Worm (Caenorhabditis elegans) whole organism, L4 larva: ENCODE data around the gene shc-2.

ENCODE experiments used
- Y48G9A.11 ChIP-seq: fragments of 200-800 bp; sonication (Bioruptor generic); IDR thresholded peaks from 2 replicates; pipeline ENCODE4 v1.3.6; 2022; ENCODE audit warnings: missing genetic modification reagents, missing genetic modification characterization, missing compliant biosample characterization
- aly-2 ChIP-seq: sonication (generic microtip); optimal IDR thresholded peaks from 2 replicates; lab custom pipeline; 2018; ENCODE audit warnings: missing biosample characterization, missing genetic modification characterization
- ama-1 ChIP-seq: fragments of 150-350 bp; optimal IDR thresholded peaks from 2 replicates; lab custom pipeline; 2014; ENCODE audit warnings: inconsistent platforms, mixed read lengths
- ceh-20 ChIP-seq: fragments of 200-800 bp; sonication (Bioruptor generic); IDR thresholded peaks from 2 replicates; pipeline ENCODE4 v1.3.6; 2022; ENCODE audit warnings: missing genetic modification reagents, missing genetic modification characterization, missing compliant biosample characterization
- ces-1 ChIP-seq: fragments of 150-350 bp; sonication (generic microtip); optimal IDR thresholded peaks from 4 replicates; lab custom pipeline; 2014; ENCODE audit warnings: missing biosample characterization, missing genetic modification reagents, missing genetic modification characterization
- duxl-1 ChIP-seq: sonication (generic microtip); optimal IDR thresholded peaks from 2 replicates; lab custom pipeline; 2016; ENCODE audit warnings: mild to moderate bottlenecking, missing genetic modification characterization, moderate library complexity, missing compliant biosample characterization; ENCODE audit not compliant: poor library complexity
- hlh-30 ChIP-seq: sonication (generic microtip); optimal IDR thresholded peaks from 2 replicates; lab custom pipeline; 2017; ENCODE audit warnings: antibody characterized with exemption, mild to moderate bottlenecking, missing genetic modification characterization, missing compliant biosample characterization; ENCODE audit not compliant: insufficient read depth
- lir-3 ChIP-seq: sonication (generic microtip); optimal IDR thresholded peaks from 2 replicates; lab custom pipeline; 2016; ENCODE audit warnings: mild to moderate bottlenecking, missing genetic modification characterization, missing compliant biosample characterization
- lsy-2 ChIP-seq, 2 experiments: fragments of 150-350 bp in 1 of 2; sonication (generic microtip) in 1 of 2; optimal IDR thresholded peaks; 2 replicates each; lab custom pipeline; 2014 to 2017; ENCODE audit warnings: missing biosample characterization in 2 of 2, missing genetic modification characterization in 2 of 2
- nhr-28 ChIP-seq: fragments of 150-350 bp; optimal IDR thresholded peaks from 2 replicates; lab custom pipeline; 2014; ENCODE audit warnings: missing biosample characterization, missing genetic modification characterization
- nhr-76 ChIP-seq: fragments of 150-350 bp; optimal IDR thresholded peaks from 2 replicates; lab custom pipeline; 2014; ENCODE audit warnings: missing biosample characterization, missing genetic modification characterization
- pha-4 ChIP-seq, 2 experiments: fragments of 150-350 bp in 1 of 2; fragments of 200-800 bp in 1 of 2; sonication (Bioruptor generic) in 1 of 2; IDR thresholded peaks in 1 of 2; optimal IDR thresholded peaks in 1 of 2; 2 replicates each; pipeline versions ENCODE4 v1.3.6 to Lab custom; 2014 to 2022; ENCODE audit warnings: missing genetic modification characterization in 2 of 2, missing genetic modification reagents in 2 of 2, missing biosample characterization in 1 of 2, missing compliant biosample characterization in 1 of 2
- zag-1 ChIP-seq: fragments of 150-350 bp; optimal IDR thresholded peaks from 2 replicates; lab custom pipeline; 2014; ENCODE audit warnings: missing biosample characterization, missing genetic modification characterization
- ztf-11 ChIP-seq: fragments of 150-350 bp; optimal IDR thresholded peaks from 2 replicates; lab custom pipeline; 2014; ENCODE audit warnings: missing biosample characterization, missing genetic modification characterization

DNA sequence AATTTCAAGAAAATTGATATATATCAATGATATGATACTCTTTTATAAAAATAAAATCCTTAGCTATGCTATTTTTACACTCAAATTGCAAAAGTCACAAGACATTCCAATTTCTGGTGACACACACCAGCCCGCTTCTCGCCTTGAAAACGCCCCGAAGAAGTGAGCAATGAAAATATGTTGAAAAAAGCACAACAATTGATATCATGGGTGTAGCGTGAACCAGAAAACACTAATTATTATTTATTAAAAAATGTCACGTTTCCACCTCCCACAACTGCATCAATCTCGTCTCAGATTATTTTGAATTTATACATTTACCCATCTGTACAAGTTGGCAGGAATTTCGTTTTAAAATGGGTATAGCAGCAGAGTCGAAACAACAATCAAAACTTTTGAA, 35.8 kb downstream of the shc-2 start, which contains the start of gene F59A6.4:
- TF ChIP-seq ceh-20 (GFP tag; lab: Robert Waterston, UW) (no peak), hlh-30 (tag; lab: Kevin White, UChicago) (no peak), duxl-1 (tag; lab: Kevin White, UChicago) (no peak), ztf-11 (tag; lab: Kevin White, UChicago) (no peak), aly-2 (no peak), ces-1 (GFP tag; lab: Kevin White, UChicago) (no peak), pha-4 (GFP tag; IDR thresholded peaks at IDR 0.05; lab: Robert Waterston, UW) (no peak), pha-4 (tag; optimal IDR thresholded peaks at IDR 0.05; lab: Kevin White, UChicago) (no peak), ama-1 (no peak), Y48G9A.11 (GFP tag; lab: Robert Waterston, UW) (no peak), zag-1 (tag; lab: Kevin White, UChicago) (no peak), nhr-76 (tag; lab: Kevin White, UChicago) (no peak), lsy-2 (tag; optimal IDR thresholded peaks at IDR 0.05; lab: Kevin White, UChicago) (no peak), nhr-28 (tag; lab: Kevin White, UChicago) (no peak), lir-3 (tag; lab: Kevin White, UChicago) (no peak)
